Worm (Caenorhabditis elegans) whole organism, mixed stage, embryonic: ENCODE measurements around the gene col-125.

ENCODE experiments used
- flh-1 ChIP-seq: fragments of 200-800 bp; sonication (Bioruptor generic); optimal IDR thresholded peaks from 2 replicates; lab custom pipeline; 2018; ENCODE audit warnings: mild to moderate bottlenecking, missing genetic modification characterization, moderate library complexity, missing compliant biosample characterization
- mep-1 ChIP-seq: fragments of 150-350 bp; optimal IDR thresholded peaks from 2 replicates; lab custom pipeline; 2017; ENCODE audit warnings: missing biosample characterization, missing genetic modification reagents, missing genetic modification characterization, inconsistent platforms
- nhr-12 ChIP-seq: fragments of 150-350 bp; optimal IDR thresholded peaks from 2 replicates; lab custom pipeline; 2014; ENCODE audit warnings: missing biosample characterization, missing genetic modification characterization
- sem-2 ChIP-seq: fragments of 200-800 bp; sonication (Bioruptor generic); optimal IDR thresholded peaks from 2 replicates; lab custom pipeline; 2018; ENCODE audit warnings: mild to moderate bottlenecking, missing genetic modification characterization, missing compliant biosample characterization
- snpc-4 ChIP-seq: fragments of 150-350 bp; optimal IDR thresholded peaks from 2 replicates; lab custom pipeline; 2014; ENCODE audit warnings: missing biosample characterization, missing genetic modification characterization
- unc-39 ChIP-seq: fragments of 150-350 bp; optimal IDR thresholded peaks from 2 replicates; lab custom pipeline; 2014; ENCODE audit warnings: missing biosample characterization, missing genetic modification characterization
- ztf-11 ChIP-seq: fragments of 150-350 bp; optimal IDR thresholded peaks from 2 replicates; lab custom pipeline; 2014; ENCODE audit warnings: missing biosample characterization, missing genetic modification characterization

ce11 chrIV:11273151-11273550 is 47.8 kb downstream of the col-125 start, which contains the start of gene gtl-2:
- TF ChIP-seq sem-2 (GFP tag; lab: Kevin White, UChicago) (no peak), nhr-12 (no peak), snpc-4 (tag; lab: Kevin White, UChicago) (no peak), unc-39 (tag; lab: Kevin White, UChicago) (no peak), ztf-11 (no peak), flh-1 (GFP tag; lab: Kevin White, UChicago) (no peak), mep-1 (tag; lab: Kevin White, UChicago) (no peak)
